Worm (Caenorhabditis elegans) whole organism, L4 larva: ENCODE results near the gene col-133.

Experiments
- F49E8.2 ChIP-seq: sonication (generic microtip); optimal IDR thresholded peaks from 2 replicates; lab custom pipeline; 2016; ENCODE audit warnings: missing compliant biosample characterization, mild to moderate bottlenecking, missing genetic modification characterization, borderline replicate concordance
- Y5F2A.4 ChIP-seq: fragments of 200-800 bp; sonication (Bioruptor generic); optimal IDR thresholded peaks from 2 replicates; lab custom pipeline; 2018; ENCODE audit warnings: mild to moderate bottlenecking, missing genetic modification characterization, missing compliant biosample characterization
- aha-1 ChIP-seq: fragments of 150-350 bp; peaks from one replicate; lab custom pipeline; 2014; ENCODE audit warnings: missing biosample characterization, missing genetic modification characterization
- attf-4 ChIP-seq: sonication (generic microtip); optimal IDR thresholded peaks from 3 replicates; lab custom pipeline; 2017; ENCODE audit warnings: missing biosample characterization, missing genetic modification characterization
- ceh-44 ChIP-seq: fragments of 200-800 bp; sonication (Bioruptor generic); IDR thresholded peaks from 2 replicates; pipeline ENCODE4 v1.3.6; 2022; ENCODE audit warnings: missing genetic modification reagents, missing genetic modification characterization, missing compliant biosample characterization
- ceh-62 ChIP-seq: sonication (generic microtip); optimal IDR thresholded peaks from 2 replicates; lab custom pipeline; 2017; ENCODE audit warnings: missing biosample characterization, missing genetic modification characterization
- cey-2 ChIP-seq: sonication (generic microtip); optimal IDR thresholded peaks from 3 replicates; lab custom pipeline; 2017; ENCODE audit warnings: missing genetic modification characterization, mild to moderate bottlenecking, missing compliant biosample characterization, antibody characterized with exemption, borderline replicate concordance; ENCODE audit not compliant: insufficient read depth
- daf-16 ChIP-seq, 3 experiments: sonication (generic microtip); optimal IDR thresholded peaks; 2 replicates each; lab custom pipeline; 2016 to 2017; ENCODE audit warnings: missing genetic modification characterization in 3 of 3, missing genetic modification reagents in 3 of 3, mild to moderate bottlenecking in 2 of 3, missing compliant biosample characterization in 2 of 3, missing biosample characterization in 1 of 3, moderate library complexity in 1 of 3
- dmd-6 ChIP-seq: fragments of 200-800 bp; sonication (Bioruptor generic); IDR thresholded peaks from 2 replicates; pipeline ENCODE4 v1.3.6; 2022; ENCODE audit warnings: missing genetic modification reagents, missing genetic modification characterization, missing compliant biosample characterization
- dmd-8 ChIP-seq: fragments of 200-800 bp; sonication (Bioruptor generic); IDR thresholded peaks from 2 replicates; pipeline ENCODE4 v1.3.6; 2022; ENCODE audit warnings: missing genetic modification characterization, missing compliant biosample characterization
- dve-1 ChIP-seq: sonication (generic microtip); optimal IDR thresholded peaks from 2 replicates; lab custom pipeline; 2017; ENCODE audit warnings: antibody characterized with exemption, mild to moderate bottlenecking, missing genetic modification characterization, missing compliant biosample characterization; ENCODE audit not compliant: insufficient read depth
- hif-1 ChIP-seq, 2 experiments: sonication (generic microtip); optimal IDR thresholded peaks; 2 replicates each; lab custom pipeline; 2016 to 2017; ENCODE audit warnings: missing compliant biosample characterization in 2 of 2, missing genetic modification characterization in 2 of 2, missing genetic modification reagents in 2 of 2, missing genotype in 2 of 2, mild to moderate bottlenecking in 1 of 2
- lim-7 ChIP-seq: fragments of 200-800 bp; sonication (Bioruptor generic); IDR thresholded peaks from 2 replicates; pipeline ENCODE4 v1.3.6; 2022; ENCODE audit warnings: missing genetic modification characterization, missing compliant biosample characterization
- lin-13 ChIP-seq: fragments of 150-350 bp; optimal IDR thresholded peaks from 2 replicates; lab custom pipeline; 2014; ENCODE audit warnings: missing biosample characterization, missing genetic modification reagents, missing genetic modification characterization
- lin-38 ChIP-seq: fragments of 200-800 bp; sonication (Bioruptor generic); IDR thresholded peaks from 2 replicates; pipeline ENCODE4 v1.3.6; 2022; ENCODE audit warnings: missing genetic modification reagents, missing genetic modification characterization, missing compliant biosample characterization
- lsy-2 ChIP-seq, 2 experiments: fragments of 150-350 bp in 1 of 2; sonication (generic microtip) in 1 of 2; optimal IDR thresholded peaks; 2 replicates each; lab custom pipeline; 2014 to 2017; ENCODE audit warnings: missing biosample characterization in 2 of 2, missing genetic modification characterization in 2 of 2
- nhr-237 ChIP-seq: sonication (generic microtip); optimal IDR thresholded peaks from 2 replicates; lab custom pipeline; 2017; ENCODE audit warnings: missing biosample characterization, missing genetic modification characterization
- nhr-28 ChIP-seq: fragments of 150-350 bp; optimal IDR thresholded peaks from 2 replicates; lab custom pipeline; 2014; ENCODE audit warnings: missing biosample characterization, missing genetic modification characterization
- pqm-1 ChIP-seq: sonication (generic microtip); optimal IDR thresholded peaks from 2 replicates; lab custom pipeline; 2017; ENCODE audit warnings: missing biosample characterization, missing genetic modification characterization
- skn-1 ChIP-seq: fragments of 150-350 bp; optimal IDR thresholded peaks from 2 replicates; lab custom pipeline; 2014; ENCODE audit warnings: missing biosample characterization, missing genetic modification characterization
- tag-97 ChIP-seq: fragments of 200-800 bp; sonication (Bioruptor generic); IDR thresholded peaks from 2 replicates; pipeline ENCODE4 v1.3.6; 2022; ENCODE audit warnings: missing genetic modification characterization, missing compliant biosample characterization
- zag-1 ChIP-seq: fragments of 150-350 bp; optimal IDR thresholded peaks from 2 replicates; lab custom pipeline; 2014; ENCODE audit warnings: missing biosample characterization, missing genetic modification characterization
- ztf-7 ChIP-seq: fragments of 150-350 bp; optimal IDR thresholded peaks from 2 replicates; lab custom pipeline; 2014; ENCODE audit warnings: missing biosample characterization, missing genetic modification characterization

col-133 gene

DNA sequence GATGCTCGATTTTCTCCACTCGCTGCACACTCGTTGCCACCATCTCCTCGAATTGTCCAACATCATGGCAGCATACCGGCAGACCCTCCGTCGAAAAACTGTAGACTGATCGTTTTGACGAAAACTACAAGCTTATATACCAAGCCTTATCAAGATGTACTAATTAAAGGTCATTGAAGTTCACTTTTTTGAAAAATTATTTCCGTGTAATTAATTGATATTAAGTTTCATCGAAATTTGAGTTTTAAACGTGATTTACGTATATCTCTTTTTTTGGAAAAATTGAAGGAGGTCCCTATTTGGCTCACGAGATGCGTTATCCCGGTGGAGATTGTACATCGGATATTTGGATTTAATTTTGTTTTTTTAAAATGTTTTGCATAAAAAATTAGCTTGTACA is 38.5 kb downstream of the col-133 start, which contains the start of gene Y37A1B.4:
TSS of gene Y37A1B.4 (minus strand) at position 101 of the 400 bp plus-strand sequence.
- no peak for TF ChIP-seq F49E8.2
- TF ChIP-seq attf-4 (tag; lab: Kevin White, UChicago): no peak
- no peak for TF ChIP-seq zag-1 (tag; lab: Kevin White, UChicago)
- no peak for TF ChIP-seq nhr-237 (tag; lab: Kevin White, UChicago)
- TF ChIP-seq lsy-2 (tag; optimal IDR thresholded peaks at IDR 0.05; lab: Kevin White, UChicago): no peak
- TF ChIP-seq aha-1 (tag; lab: Kevin White, UChicago): no peak
- 0 out of 2 replicates have a peak, but pooled peaks have one; percentile 5 for TF ChIP-seq lin-38 (GFP tag; lab: Robert Waterston, UW)

DNA sequence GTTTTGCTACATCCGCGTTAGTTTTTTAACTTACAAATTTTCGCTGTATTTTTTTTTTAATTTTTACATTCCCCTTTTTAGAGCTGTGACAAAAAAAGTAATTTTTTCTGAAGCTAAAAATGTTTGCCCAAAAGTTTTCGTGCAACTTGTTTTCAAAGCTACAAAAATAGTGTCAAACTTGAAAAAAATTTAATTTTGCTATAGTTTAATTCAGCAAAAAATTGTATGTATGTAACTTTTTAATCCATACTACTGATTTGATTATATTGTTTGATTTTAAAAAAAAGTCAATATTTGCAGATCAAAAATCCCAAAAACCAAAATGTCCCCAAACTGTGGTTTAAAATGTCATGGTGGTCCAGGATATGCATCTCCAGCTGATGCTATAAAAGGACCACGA is 48.3 kb downstream of the col-133 start, which contains the start of gene semo-1:
TSS of gene semo-1 (plus strand) at position 301 of the 400 bp plus-strand sequence.
- TF ChIP-seq ztf-7 (tag; lab: Kevin White, UChicago) (no peak), Y5F2A.4 (no peak), tag-97 (GFP tag; lab: Robert Waterston, UW) (no peak), F49E8.2 (no peak), aha-1 (tag; lab: Kevin White, UChicago) (no peak), skn-1 (tag; lab: Kevin White, UChicago) (no peak), lsy-2 (tag; optimal IDR thresholded peaks at IDR 0.05; lab: Kevin White, UChicago) (no peak), ceh-44 (GFP tag; lab: Robert Waterston, UW) (no peak), ceh-62 (tag; lab: Kevin White, UChicago) (no peak), daf-16 (GFP tag; optimal IDR thresholded peaks at IDR 0.05; lab: Kevin White, UChicago) (no peak), daf-16 (tag; optimal IDR thresholded peaks at IDR 0.05; lab: Kevin White, UChicago) (no peak), lin-13 (GFP tag; lab: Kevin White, UChicago) (no peak), lim-7 (GFP tag; lab: Robert Waterston, UW) (no peak)
- TF ChIP-seq, all 104 proteins: peak for 0

DNA sequence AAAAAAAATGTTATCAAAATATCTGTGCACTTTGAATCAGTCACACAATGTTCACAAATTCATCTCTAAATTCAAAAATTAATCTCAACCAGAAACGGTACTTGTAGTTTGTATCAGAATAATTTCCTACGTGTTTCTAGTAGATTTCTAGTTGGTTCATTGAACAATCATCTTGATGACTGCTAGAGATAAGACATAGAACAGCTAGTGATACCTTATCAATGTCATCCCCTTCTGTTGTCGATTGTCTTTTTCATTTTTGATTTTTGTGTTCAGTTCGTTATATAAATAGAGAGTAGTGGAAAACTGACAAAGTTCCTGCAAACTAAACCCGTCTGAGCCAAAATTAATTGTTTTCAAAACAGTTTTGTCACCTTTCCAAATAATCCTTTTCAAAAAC is 48.7 kb downstream of the col-133 start:
- TF ChIP-seq cey-2 (tag; lab: Kevin White, UChicago) (no peak), hif-1 (tag; optimal IDR thresholded peaks at IDR 0.05; lab: Kevin White, UChicago) (peak in 1 of 2 experiments; percentile 88), pqm-1 (tag; lab: Kevin White, UChicago) (peak; percentile 52), dmd-6 (GFP tag; lab: Robert Waterston, UW) (peak; percentile 72), nhr-28 (tag; lab: Kevin White, UChicago) (peak; percentile 99), dmd-8 (GFP tag; lab: Robert Waterston, UW) (no peak), daf-16 (GFP tag; optimal IDR thresholded peaks at IDR 0.05; lab: Kevin White, UChicago) (no peak), daf-16 (tag; optimal IDR thresholded peaks at IDR 0.05; lab: Kevin White, UChicago) (peak; percentile 63), dve-1 (tag; lab: Kevin White, UChicago) (peak; percentile 71)
